Fruit fly (Drosophila melanogaster) Kc167 (cell line): ENCODE data around the gene Spg7.

Experiments used
- Myc ChIP-seq: fragments of >200 bp; optimal IDR thresholded peaks from 2 replicates; lab custom pipeline; 2017; ENCODE audit warnings: missing external identifiers
- Sin3A ChIP-seq: fragments of >200 bp; optimal IDR thresholded peaks from 2 replicates; lab custom pipeline; 2018; ENCODE audit warnings: missing external identifiers
- h ChIP-seq: fragments of >200 bp; optimal IDR thresholded peaks from 3 replicates; lab custom pipeline; 2018; ENCODE audit warnings: missing external identifiers
- insv ChIP-seq: fragments of >200 bp; optimal IDR thresholded peaks from 3 replicates; lab custom pipeline; 2018; ENCODE audit warnings: missing external identifiers
- psq ChIP-seq: fragments of >200 bp; optimal IDR thresholded peaks from 2 replicates; lab custom pipeline; 2017; ENCODE audit warnings: missing external identifiers
- ttk ChIP-seq: sonication (Bioruptor generic); optimal IDR thresholded peaks from 2 replicates; lab custom pipeline; 2017; ENCODE audit warnings: missing external identifiers

dm6 chrX:2742067-2742466 is 44.1 kb upstream of the Spg7 start:
- no peak for TF ChIP-seq h (lab: Kevin White, UChicago)
- no peak for TF ChIP-seq ttk (lab: Kevin White, UChicago)
- TF ChIP-seq Sin3A (lab: Kevin White, UChicago) = no peak
- TF ChIP-seq insv (lab: Kevin White, UChicago) = no peak
- TF ChIP-seq psq = no peak
- no peak for TF ChIP-seq Myc
